Worm (Caenorhabditis elegans) whole organism, young adult: ENCODE measurements around the gene attf-3.
"Not testable (repeated sequence)": the region's sequence is repeated elsewhere in the genome, so short reads cannot be mapped to it uniquely, and the experiment has no call there.

Experiments used
- C17E4.6 ChIP-seq: fragments of 200-800 bp; sonication (Bioruptor generic); IDR thresholded peaks from 2 replicates; pipeline ENCODE4 v1.3.6; 2022; ENCODE audit warnings: missing genetic modification reagents, missing genetic modification characterization, missing compliant biosample characterization
- F37B4.10 ChIP-seq: fragments of 200-800 bp; sonication (Bioruptor generic); IDR thresholded peaks from 2 replicates; pipeline ENCODE4 v1.3.6; 2022; ENCODE audit warnings: missing genetic modification characterization, missing compliant biosample characterization
- F55B11.4 ChIP-seq: sonication (generic microtip); optimal IDR thresholded peaks from 2 replicates; lab custom pipeline; 2016; ENCODE audit warnings: missing compliant biosample characterization, missing genetic modification characterization, borderline replicate concordance; ENCODE audit not compliant: insufficient read depth
- ZK185.1 ChIP-seq: sonication (generic microtip); optimal IDR thresholded peaks from 2 replicates; lab custom pipeline; 2016; ENCODE audit warnings: mild to moderate bottlenecking, missing genetic modification characterization, missing compliant biosample characterization; ENCODE audit not compliant: poor library complexity, severe bottlenecking
- cebp-1 ChIP-seq, 2 experiments: fragments of 200-800 bp in 1 of 2; sonication (Bioruptor generic) in 1 of 2; sonication (generic microtip) in 1 of 2; IDR thresholded peaks in 1 of 2; optimal IDR thresholded peaks in 1 of 2; 2 replicates each; pipeline versions ENCODE4 v1.3.6 to Lab custom; 2017 to 2022; ENCODE audit warnings: missing compliant biosample characterization in 2 of 2, missing genetic modification characterization in 2 of 2, mild to moderate bottlenecking in 1 of 2, missing genetic modification reagents in 1 of 2, moderate library complexity in 1 of 2
- die-1 ChIP-seq: sonication (generic microtip); optimal IDR thresholded peaks from 2 replicates; lab custom pipeline; 2016; ENCODE audit warnings: missing genotype, mild to moderate bottlenecking, missing genetic modification characterization, missing compliant biosample characterization
- hlh-12 ChIP-seq: sonication (generic microtip); optimal IDR thresholded peaks from 2 replicates; lab custom pipeline; 2016; ENCODE audit warnings: missing genetic modification characterization, missing compliant biosample characterization
- madf-3 ChIP-seq: fragments of 200-800 bp; sonication (Bioruptor generic); IDR thresholded peaks from 2 replicates; pipeline ENCODE4 v1.3.6; 2022; ENCODE audit warnings: missing genetic modification reagents, missing genetic modification characterization, missing compliant biosample characterization
- mel-28 ChIP-seq: sonication (generic microtip); optimal IDR thresholded peaks from 2 replicates; lab custom pipeline; 2016; ENCODE audit warnings: borderline replicate concordance, mild to moderate bottlenecking, missing genetic modification characterization, missing compliant biosample characterization
- nhr-120 ChIP-seq: fragments of 200-800 bp; sonication (Bioruptor generic); IDR thresholded peaks from 2 replicates; pipeline ENCODE4 v1.3.6; 2022; ENCODE audit warnings: missing genetic modification characterization, missing compliant biosample characterization
- pha-4 ChIP-seq: fragments of 150-350 bp; sonication (generic microtip); optimal IDR thresholded peaks from 2 replicates; lab custom pipeline; 2014; ENCODE audit warnings: missing biosample characterization, missing genetic modification reagents, missing genetic modification characterization
- snpc-1.3 ChIP-seq: sonication (generic microtip); optimal IDR thresholded peaks from 2 replicates; lab custom pipeline; 2017; ENCODE audit warnings: missing genetic modification characterization, mild to moderate bottlenecking, missing compliant biosample characterization, antibody characterized with exemption, moderate library complexity, missing genotype, missing genetic modification reagents; ENCODE audit not compliant: insufficient read depth

DNA sequence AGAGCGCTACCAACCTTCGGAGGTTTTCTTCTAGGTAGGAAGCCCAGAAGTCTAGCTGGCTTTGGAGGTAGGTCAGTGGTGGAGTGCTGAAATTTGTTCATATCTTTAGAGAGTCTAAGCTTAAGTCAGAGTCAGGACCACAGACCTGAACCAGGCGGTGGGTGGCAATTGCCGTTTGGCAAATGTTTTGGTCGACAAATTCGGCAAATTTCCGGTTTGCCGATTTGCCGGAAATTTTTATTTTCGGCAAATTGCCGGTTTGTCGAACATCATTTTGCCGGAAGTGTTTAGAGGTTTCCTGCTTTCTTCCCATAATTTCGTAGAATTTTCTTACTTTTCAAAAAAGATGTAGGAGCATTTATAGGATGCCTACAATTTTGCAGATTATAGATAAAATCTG is 12.6 kb upstream of the attf-3 start, which contains the start of gene C29F9.9:
- not testable (repeated sequence) for TF ChIP-seq nhr-120 (GFP tag; lab: Robert Waterston, UW); pha-4; F37B4.10 (GFP tag; lab: Robert Waterston, UW); snpc-1.3; die-1 (tag; lab: Kevin White, UChicago); cebp-1 (GFP tag; IDR thresholded peaks at IDR 0.05; lab: Robert Waterston, UW); cebp-1 (tag; optimal IDR thresholded peaks at IDR 0.05; lab: Kevin White, UChicago); mel-28 (tag; lab: Kevin White, UChicago); madf-3 (GFP tag; lab: Robert Waterston, UW); ZK185.1 (tag; lab: Kevin White, UChicago); F55B11.4 (tag; lab: Kevin White, UChicago); C17E4.6 (GFP tag; lab: Robert Waterston, UW); hlh-12 (tag; lab: Kevin White, UChicago)
